Worm (Caenorhabditis elegans): ENCODE data around the gene clec-149.

The clec-149 gene

DNA sequence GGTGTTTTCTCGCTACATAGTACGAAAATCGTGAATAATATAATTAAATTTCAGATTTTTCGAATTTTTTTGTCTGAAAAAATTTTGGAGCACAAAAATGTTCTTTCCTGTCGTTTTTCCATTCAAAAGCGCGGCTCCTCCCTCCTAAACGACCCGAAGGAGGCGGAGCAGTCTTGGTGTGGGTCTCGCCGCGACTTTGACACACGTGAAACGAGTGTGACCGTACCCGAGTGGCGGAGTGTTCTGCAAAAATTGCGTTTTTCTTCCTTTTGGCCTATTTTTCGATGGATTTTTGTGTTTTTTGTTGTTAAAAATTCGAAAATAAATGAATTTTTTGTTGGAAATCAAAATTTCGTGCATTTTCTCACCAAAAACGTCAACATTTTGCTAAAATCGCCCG is 29.4 kb upstream of the clec-149 start, which contains the start of gene snt-2 (continued):
- TF ChIP-seq nhr-27 (tag; optimal IDR thresholded peaks at IDR 0.05) (no peak), somi-1 (GFP tag; optimal IDR thresholded peaks at IDR 0.05) (no peak), xnd-1 (tag; optimal IDR thresholded peaks at IDR 0.05) (peak; percentile 23), ceh-79 (tag; optimal IDR thresholded peaks at IDR 0.05) (no peak), hrde-1 (tag; optimal IDR thresholded peaks at IDR 0.05; ENCODE audit: borderline replicate concordance) (no peak), lin-54 (GFP tag; optimal IDR thresholded peaks at IDR 0.05) (peak; percentile 58), cebp-2 (GFP tag; IDR thresholded peaks at IDR 0.05) (no peak), hsf-1 (GFP tag; IDR thresholded peaks at IDR 0.05) (no peak), B0336.3 (GFP tag; IDR thresholded peaks at IDR 0.05) (peak; percentile 51), K12H6.12 (tag; optimal IDR thresholded peaks at IDR 0.05) (peak; percentile 33), rpc-1 (optimal IDR thresholded peaks at IDR 0.05) (no peak), rpc-1 (tag; optimal IDR thresholded peaks at IDR 0.05) (no peak), egl-44 (GFP tag; IDR thresholded peaks at IDR 0.05) (no peak), tbx-9 (tag; optimal IDR thresholded peaks at IDR 0.05; ENCODE audit: borderline replicate concordance) (no peak), him-1 (tag; optimal IDR thresholded peaks at IDR 0.05) (no peak), Y79H2A.3 (GFP tag; conservative IDR thresholded peaks at IDR 0.05) (no peak), sptf-2 (GFP tag; optimal IDR thresholded peaks at IDR 0.05) (no peak), ccch-3 (GFP tag; optimal IDR thresholded peaks at IDR 0.05) (no peak), hlh-26 (GFP tag; conservative IDR thresholded peaks at IDR 0.05) (no peak), ztf-26 (tag; optimal IDR thresholded peaks at IDR 0.05) (no peak), B0019.2 (GFP tag; conservative IDR thresholded peaks at IDR 0.05) (no peak), rec-8 (tag; optimal IDR thresholded peaks at IDR 0.05) (no peak), nfyb-1 (GFP tag; IDR thresholded peaks at IDR 0.05) (0 out of 2 replicates have a peak, but pooled peaks have one; percentile 36), madf-3 (GFP tag; IDR thresholded peaks at IDR 0.05) (no peak), let-607 (tag; optimal IDR thresholded peaks at IDR 0.05) (peak in 1 of 2 experiments; percentile 34), T26A5.8 (tag; optimal IDR thresholded peaks at IDR 0.05) (no peak), F39B2.1 (GFP tag; IDR thresholded peaks at IDR 0.05) (no peak), chd-7 (tag; optimal IDR thresholded peaks at IDR 0.05) (no peak), K11D2.4 (GFP tag; IDR thresholded peaks at IDR 0.05) (no peak), rcor-1 (GFP tag; IDR thresholded peaks at IDR 0.05) (peak; percentile 18; the same call in 1 of the 2 replicates), die-1 (tag; optimal IDR thresholded peaks at IDR 0.05) (no peak), ZK185.1 (tag; optimal IDR thresholded peaks at IDR 0.05; ENCODE audit: poor library complexity, severe bottlenecking) (peak; percentile 25), Y95B8A.8 (GFP tag; IDR thresholded peaks at IDR 0.05) (no peak), D2030.7 (GFP tag; IDR thresholded peaks at IDR 0.05) (peak; percentile 53), lir-1 (GFP tag; conservative IDR thresholded peaks at IDR 0.05) (no peak), lin-26 (GFP tag; IDR thresholded peaks at IDR 0.05) (no peak), egl-18 (GFP tag; IDR thresholded peaks at IDR 0.05) (no peak), unc-62 (GFP tag; optimal IDR thresholded peaks at IDR 0.05) (no peak), attf-3 (GFP tag; conservative IDR thresholded peaks at IDR 0.05) (no peak), atf-7 (tag; optimal IDR thresholded peaks at IDR 0.05) (no peak), nhr-179 (tag; optimal IDR thresholded peaks at IDR 0.05) (no peak), snpc-4 (GFP tag; optimal IDR thresholded peaks at IDR 0.05) (no peak), snpc-4 (tag; optimal IDR thresholded peaks at IDR 0.05) (peak in 1 of 4 experiments; percentile 3), aptf-3 (GFP tag; IDR thresholded peaks at IDR 0.05) (no peak), F37B4.10 (GFP tag; IDR thresholded peaks at IDR 0.05) (no peak), sea-2 (GFP tag; IDR thresholded peaks at IDR 0.05) (no peak), mcd-1 (GFP tag; IDR thresholded peaks at IDR 0.05) (peak; percentile 80), attf-6 (GFP tag; IDR thresholded peaks at IDR 0.05) (no peak), ztf-25 (GFP tag; IDR thresholded peaks at IDR 0.05) (no peak), ztf-22 (GFP tag; optimal IDR thresholded peaks at IDR 0.05) (no peak)

Data from whole organism, young adult.